Fruit fly (Drosophila melanogaster): Measurements from ENCODE around the gene dnt.

Gene dnt

dm6 chr2L:19342018-19342417 lies 21.0 kb downstream of the dnt start:
- TF ChIP-seq CG12605 (GFP tag; IDR thresholded peaks at IDR 0.05) (peak; percentile 78), CG34367 (tag; optimal IDR thresholded peaks at IDR 0.05) (peak; percentile 97), CG9948 (tag; optimal IDR thresholded peaks at IDR 0.05) (peak; percentile 96), Pif1B (GFP tag; optimal IDR thresholded peaks at IDR 0.05) (peak; percentile 78), fd96Ca (GFP tag; IDR thresholded peaks at IDR 0.05) (peak; percentile 83), CG14655 (GFP tag; optimal IDR thresholded peaks at IDR 0.05) (peak; percentile 91), CG10348 (GFP tag; IDR thresholded peaks at IDR 0.05) (no peak), CG8159 (tag; optimal IDR thresholded peaks at IDR 0.05) (peak; percentile 94), CG13204 (GFP tag; optimal IDR thresholded peaks at IDR 0.05) (peak; percentile 86), CG15710 (tag; optimal IDR thresholded peaks at IDR 0.05) (peak; percentile 94), gl (tag; optimal IDR thresholded peaks at IDR 0.05) (peak; percentile 93), CG32121 (GFP tag; IDR thresholded peaks at IDR 0.05) (peak; percentile 71), Ets98B (GFP tag; IDR thresholded peaks at IDR 0.05) (peak; percentile 86), CG4496 (GFP tag; IDR thresholded peaks at IDR 0.05) (peak; percentile 92), CG8301 (tag; optimal IDR thresholded peaks at IDR 0.05) (peak; percentile 89), rn (GFP tag; IDR thresholded peaks at IDR 0.05) (peak; percentile 80), D1 (tag; optimal IDR thresholded peaks at IDR 0.05) (peak; percentile 86), CG17806 (tag; optimal IDR thresholded peaks at IDR 0.05) (peak; percentile 97), Pif1A (GFP tag; optimal IDR thresholded peaks at IDR 0.05) (peak; percentile 90), EcR (GFP tag; optimal IDR thresholded peaks at IDR 0.05) (no peak), Snoo (tag; optimal IDR thresholded peaks at IDR 0.05) (no peak)

- TF ChIP-seq Ets98B (GFP tag; IDR thresholded peaks at IDR 0.05) (no peak), Pif1B (GFP tag; optimal IDR thresholded peaks at IDR 0.05) (no peak), D1 (tag; optimal IDR thresholded peaks at IDR 0.05) (no peak), CG34367 (tag; optimal IDR thresholded peaks at IDR 0.05) (no peak), CG13204 (GFP tag; optimal IDR thresholded peaks at IDR 0.05) (no peak), CG14655 (GFP tag; optimal IDR thresholded peaks at IDR 0.05) (no peak), CG8301 (tag; optimal IDR thresholded peaks at IDR 0.05) (no peak), CG32121 (GFP tag; IDR thresholded peaks at IDR 0.05) (no peak), EcR (GFP tag; optimal IDR thresholded peaks at IDR 0.05) (no peak), CG12605 (GFP tag; IDR thresholded peaks at IDR 0.05) (no peak), Pif1A (GFP tag; optimal IDR thresholded peaks at IDR 0.05) (no peak), gl (tag; optimal IDR thresholded peaks at IDR 0.05) (no peak), CG8159 (tag; optimal IDR thresholded peaks at IDR 0.05) (no peak)
Observed at dm6 chr2L:19341074-19341806, 21.8 kb downstream of the dnt start.

dm6 chr2L:19339023-19339422 lies 24.0 kb downstream of the dnt start:
- TF ChIP-seq CG4496 (GFP tag; IDR thresholded peaks at IDR 0.05) (no peak), Ets98B (GFP tag; IDR thresholded peaks at IDR 0.05) (no peak), CG14655 (GFP tag; optimal IDR thresholded peaks at IDR 0.05) (no peak), CG12605 (GFP tag; IDR thresholded peaks at IDR 0.05) (no peak), CG17806 (tag; optimal IDR thresholded peaks at IDR 0.05) (no peak), Pif1B (GFP tag; optimal IDR thresholded peaks at IDR 0.05) (no peak), EcR (GFP tag; optimal IDR thresholded peaks at IDR 0.05) (no peak), CG8159 (tag; optimal IDR thresholded peaks at IDR 0.05) (no peak), CG8301 (tag; optimal IDR thresholded peaks at IDR 0.05) (no peak), CG34367 (tag; optimal IDR thresholded peaks at IDR 0.05) (no peak), CG32121 (GFP tag; IDR thresholded peaks at IDR 0.05) (no peak), fd96Ca (GFP tag; IDR thresholded peaks at IDR 0.05) (no peak), CG10348 (GFP tag; IDR thresholded peaks at IDR 0.05) (no peak)

dm6 chr2L:19337971-19338732 lies 24.9 kb downstream of the dnt start:
- no peak for TF ChIP-seq Ets98B (GFP tag; IDR thresholded peaks at IDR 0.05)
- TF ChIP-seq Pif1B (GFP tag; optimal IDR thresholded peaks at IDR 0.05): no peak
- TF ChIP-seq EcR (GFP tag; optimal IDR thresholded peaks at IDR 0.05): no peak
- no peak for TF ChIP-seq CG32121 (GFP tag; IDR thresholded peaks at IDR 0.05)
- no peak for TF ChIP-seq Snoo (tag; optimal IDR thresholded peaks at IDR 0.05)
- no peak for TF ChIP-seq CG8159 (tag; optimal IDR thresholded peaks at IDR 0.05)
- no peak for TF ChIP-seq CG17806 (tag; optimal IDR thresholded peaks at IDR 0.05)
- no peak for TF ChIP-seq CG10348 (GFP tag; IDR thresholded peaks at IDR 0.05)
- TF ChIP-seq CG8301 (tag; optimal IDR thresholded peaks at IDR 0.05): no peak

dm6 chr2L:19335052-19335451 lies 28.0 kb downstream of the dnt start:
- TF ChIP-seq Pif1A (GFP tag; optimal IDR thresholded peaks at IDR 0.05): peak; percentile 3
- TF ChIP-seq CG32121 (GFP tag; IDR thresholded peaks at IDR 0.05): peak; percentile 30; the same call in 1 of the 2 replicates
- 0 out of 2 replicates have a peak, but pooled peaks have one; percentile 23 for TF ChIP-seq Ets98B (GFP tag; IDR thresholded peaks at IDR 0.05)
- TF ChIP-seq CG13204 (GFP tag; optimal IDR thresholded peaks at IDR 0.05): no peak
- TF ChIP-seq CG8159 (tag; optimal IDR thresholded peaks at IDR 0.05): peak; percentile 28
- TF ChIP-seq CG8301 (tag; optimal IDR thresholded peaks at IDR 0.05): peak; percentile 14
- no peak for TF ChIP-seq Snoo (tag; optimal IDR thresholded peaks at IDR 0.05)
- TF ChIP-seq D1 (tag; optimal IDR thresholded peaks at IDR 0.05): no peak
- peak; percentile 22 for TF ChIP-seq CG9948 (tag; optimal IDR thresholded peaks at IDR 0.05)
- 0 out of 3 replicates have a peak, but pooled peaks have one; percentile 16 for TF ChIP-seq fd96Ca (GFP tag; IDR thresholded peaks at IDR 0.05)
- peak; percentile 19 for TF ChIP-seq CG17806 (tag; optimal IDR thresholded peaks at IDR 0.05)
- TF ChIP-seq gl (tag; optimal IDR thresholded peaks at IDR 0.05): no peak
- no peak for TF ChIP-seq CG12605 (GFP tag; IDR thresholded peaks at IDR 0.05)
- TF ChIP-seq CG10348 (GFP tag; IDR thresholded peaks at IDR 0.05): no peak
- peak; percentile 14 for TF ChIP-seq CG15710 (tag; optimal IDR thresholded peaks at IDR 0.05)
- no peak for TF ChIP-seq rn (GFP tag; IDR thresholded peaks at IDR 0.05)
- no peak for TF ChIP-seq CG4496 (GFP tag; IDR thresholded peaks at IDR 0.05)
- no peak for TF ChIP-seq EcR (GFP tag; optimal IDR thresholded peaks at IDR 0.05)
- TF ChIP-seq Pif1B (GFP tag; optimal IDR thresholded peaks at IDR 0.05): no peak
- no peak for TF ChIP-seq CG34367 (tag; optimal IDR thresholded peaks at IDR 0.05)
- peak; percentile 39 for TF ChIP-seq CG14655 (GFP tag; optimal IDR thresholded peaks at IDR 0.05)
